Worm (Caenorhabditis elegans): ENCODE measurements around the gene Y77E11A.7.

ce11 chrIV:1380350-1380749 lies 39.3 kb downstream of the Y77E11A.7 start:
- TF ChIP-seq unc-62 (GFP tag; optimal IDR thresholded peaks at IDR 0.05) (no peak), dpff-1 (tag; optimal IDR thresholded peaks at IDR 0.05) (no peak), attf-3 (GFP tag; conservative IDR thresholded peaks at IDR 0.05) (no peak), ceh-27 (GFP tag; optimal IDR thresholded peaks at IDR 0.05) (no peak)
